Worm (Caenorhabditis elegans) whole organism, L4/young adult: ENCODE results near the gene T26C5.5.

ENCODE experiments used
- W03F9.2 ChIP-seq: fragments of 150-350 bp; optimal IDR thresholded peaks from 2 replicates; lab custom pipeline; 2014; ENCODE audit warnings: missing biosample characterization, missing genetic modification characterization
- dao-5 ChIP-seq: sonication (generic microtip); optimal IDR thresholded peaks from 2 replicates; lab custom pipeline; 2016; ENCODE audit warnings: missing genotype, missing genetic modification characterization, moderate library complexity, missing compliant biosample characterization
- him-1 ChIP-seq: sonication (generic microtip); optimal IDR thresholded peaks from 2 replicates; lab custom pipeline; 2016; ENCODE audit warnings: missing genotype, missing genetic modification reagents, missing genetic modification characterization, missing compliant biosample characterization

DNA sequence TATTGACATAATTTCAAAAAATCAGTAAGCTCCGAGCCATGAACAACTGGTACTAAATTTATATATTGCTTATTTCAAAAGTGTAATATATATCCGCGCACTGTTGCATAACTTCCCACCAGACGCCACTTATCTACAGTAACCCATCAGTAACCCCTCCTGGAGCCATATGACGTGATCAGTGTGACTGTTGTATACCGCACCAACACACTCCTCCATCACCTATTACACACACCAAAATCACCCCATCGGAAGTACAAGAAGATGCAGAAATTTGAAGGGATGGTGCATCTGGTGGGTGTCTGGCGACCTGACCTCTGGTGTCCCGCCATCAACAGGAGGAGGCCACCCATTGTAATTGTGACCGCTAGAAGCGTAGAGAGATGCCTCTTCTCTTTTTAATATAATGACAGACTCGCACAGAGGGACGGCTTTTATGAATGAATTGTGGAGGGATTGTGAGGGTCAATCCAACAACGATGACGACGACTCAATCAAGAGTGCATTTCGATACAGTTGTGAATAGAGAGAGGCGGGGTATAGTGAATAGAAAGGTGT is 16.4 kb upstream of the T26C5.5 start:
- no peak for TF ChIP-seq him-1
- TF ChIP-seq W03F9.2 = no peak
- TF ChIP-seq dao-5 (tag; lab: Kevin White, UChicago) = no peak
